Worm (Caenorhabditis elegans) whole organism, L4 larva: ENCODE measurements around the gene T15B12.2.

Experiments used
- mep-1 ChIP-seq: fragments of 150-350 bp; sonication (generic microtip); optimal IDR thresholded peaks from 3 replicates; lab custom pipeline; 2014; ENCODE audit warnings: missing biosample characterization, missing genetic modification characterization
- nhr-25 ChIP-seq: sonication (generic microtip); optimal IDR thresholded peaks from 2 replicates; lab custom pipeline; 2017; ENCODE audit warnings: missing genetic modification characterization, mild to moderate bottlenecking, missing compliant biosample characterization, antibody characterized with exemption, moderate library complexity, borderline replicate concordance; ENCODE audit not compliant: insufficient read depth
- ztf-11 ChIP-seq: fragments of 150-350 bp; optimal IDR thresholded peaks from 2 replicates; lab custom pipeline; 2014; ENCODE audit warnings: missing biosample characterization, missing genetic modification characterization

- TF ChIP-seq nhr-25 (tag; lab: Kevin White, UChicago) (no peak), mep-1 (tag; lab: Kevin White, UChicago) (peak; percentile 64), ztf-11 (no peak)
Observed at ce11 chrIII:5294867-5295266, 6.8 kb downstream of the T15B12.2 start.
